Worm (Caenorhabditis elegans) whole organism, early embryonic: Measurements from ENCODE around the gene Y51H4A.941.

Experiments
- B0310.2 ChIP-seq: sonication (generic microtip); optimal IDR thresholded peaks from 2 replicates; lab custom pipeline; 2016; ENCODE audit warnings: mild to moderate bottlenecking, missing genetic modification characterization, missing compliant biosample characterization
- ama-1 ChIP-seq: fragments of 150-350 bp; optimal IDR thresholded peaks from 2 replicates; lab custom pipeline; 2014
- ceh-13 ChIP-seq: fragments of 200-800 bp; sonication (Bioruptor generic); optimal IDR thresholded peaks from 2 replicates; lab custom pipeline; 2018; ENCODE audit warnings: mild to moderate bottlenecking, missing genetic modification characterization, missing compliant biosample characterization
- ceh-36 ChIP-seq: sonication (generic microtip); optimal IDR thresholded peaks from 2 replicates; lab custom pipeline; 2016; ENCODE audit warnings: missing genetic modification characterization, inconsistent platforms, missing compliant biosample characterization
- ets-7 ChIP-seq: sonication (generic microtip); optimal IDR thresholded peaks from 2 replicates; lab custom pipeline; 2016; ENCODE audit warnings: missing genotype, missing genetic modification characterization, missing compliant biosample characterization
- hmbx-1 ChIP-seq: sonication (generic microtip); optimal IDR thresholded peaks from 2 replicates; lab custom pipeline; 2016; ENCODE audit warnings: mild to moderate bottlenecking, missing genetic modification characterization, missing compliant biosample characterization
- hmg-4 ChIP-seq: fragments of 200-800 bp; sonication (Bioruptor generic); optimal IDR thresholded peaks from 2 replicates; lab custom pipeline; 2018; ENCODE audit warnings: mild to moderate bottlenecking, missing genetic modification characterization, missing compliant biosample characterization
- hnd-1 ChIP-seq: sonication (generic microtip); optimal IDR thresholded peaks from 2 replicates; lab custom pipeline; 2016; ENCODE audit warnings: missing genetic modification characterization, missing compliant biosample characterization
- pes-1 ChIP-seq: fragments of 200-800 bp; sonication (Bioruptor generic); IDR thresholded peaks from 2 replicates; pipeline ENCODE4 v1.3.6; 2022; ENCODE audit warnings: missing genetic modification reagents, missing genetic modification characterization, missing compliant biosample characterization
- scrt-1 ChIP-seq: fragments of 200-800 bp; sonication (Bioruptor generic); IDR thresholded peaks from 2 replicates; pipeline ENCODE4 v1.3.6; 2022; ENCODE audit warnings: missing genetic modification characterization, missing compliant biosample characterization
- sea-1 ChIP-seq: fragments of 200-800 bp; sonication (Bioruptor generic); conservative IDR thresholded peaks from 2 replicates; pipeline ENCODE4 v1.3.6; 2022; ENCODE audit warnings: missing genetic modification characterization, missing compliant biosample characterization
- tbx-11 ChIP-seq: fragments of 200-800 bp; sonication (Bioruptor generic); IDR thresholded peaks from 2 replicates; pipeline ENCODE4 v1.3.6; 2022; ENCODE audit warnings: missing genetic modification characterization, missing compliant biosample characterization
- tbx-37 ChIP-seq: fragments of 200-800 bp; sonication (Bioruptor generic); conservative IDR thresholded peaks from 2 replicates; pipeline ENCODE4 v1.3.6; 2022; ENCODE audit warnings: missing genetic modification reagents, missing genetic modification characterization, missing compliant biosample characterization
- tra-4 ChIP-seq: sonication (generic microtip); optimal IDR thresholded peaks from 2 replicates; lab custom pipeline; 2017; ENCODE audit warnings: missing genetic modification characterization, missing compliant biosample characterization

ce11 chrIV:16735957-16736356 is 41.5 kb upstream of the Y51H4A.941 start, which contains the start of gene Y51H4A.25:
- TF ChIP-seq ceh-36 (tag; lab: Kevin White, UChicago): no peak
- TF ChIP-seq ceh-13: no peak
- TF ChIP-seq ama-1 (lab: Kevin White, UChicago): no peak
- TF ChIP-seq pes-1: no peak
- TF ChIP-seq hmg-4 (GFP tag; lab: Kevin White, UChicago): no peak
- no peak for TF ChIP-seq scrt-1 (GFP tag; lab: Robert Waterston, UW)
- no peak for TF ChIP-seq hnd-1 (tag; lab: Kevin White, UChicago)
- no peak for TF ChIP-seq tbx-37 (GFP tag; lab: Robert Waterston, UW)
- no peak for TF ChIP-seq ets-7 (tag; lab: Kevin White, UChicago)
- TF ChIP-seq tbx-11 (GFP tag; lab: Robert Waterston, UW): no peak
- TF ChIP-seq hmbx-1 (tag; lab: Kevin White, UChicago): no peak
- TF ChIP-seq B0310.2 (tag; lab: Kevin White, UChicago): no peak
- no peak for TF ChIP-seq tra-4 (tag; lab: Kevin White, UChicago)
- TF ChIP-seq sea-1 (GFP tag; lab: Robert Waterston, UW): no peak
